Worm (Caenorhabditis elegans): ENCODE data around the gene F01G4.6.

DNA sequence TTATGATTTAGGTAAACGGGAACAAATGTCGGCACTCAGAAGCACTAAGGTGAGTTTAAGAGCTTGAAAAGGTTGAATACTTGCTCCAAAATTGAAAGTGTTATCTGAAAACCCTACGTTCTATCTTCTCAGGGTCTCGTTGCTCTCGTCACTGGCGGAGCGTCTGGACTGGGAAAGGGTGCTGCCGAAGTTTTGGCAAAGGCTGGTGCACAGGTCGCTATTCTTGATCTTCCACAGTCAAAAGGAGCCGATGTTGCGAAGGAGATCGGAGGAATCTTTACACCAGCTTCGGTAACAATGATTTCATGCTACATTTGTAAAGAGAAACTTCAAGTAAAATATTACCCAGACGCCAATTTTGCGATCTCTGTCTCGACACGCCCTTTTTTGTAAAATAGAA lies 18.0 kb downstream of the F01G4.6 start, which contains the start of gene ard-1:
- no peak for TF ChIP-seq lsy-2 (tag; optimal IDR thresholded peaks at IDR 0.05)
- TF ChIP-seq zip-4 (GFP tag; optimal IDR thresholded peaks at IDR 0.05): no peak

Measured in whole organism, L1 larva.